Worm (Caenorhabditis elegans): ENCODE measurements around the gene R12H7.4.

DNA sequence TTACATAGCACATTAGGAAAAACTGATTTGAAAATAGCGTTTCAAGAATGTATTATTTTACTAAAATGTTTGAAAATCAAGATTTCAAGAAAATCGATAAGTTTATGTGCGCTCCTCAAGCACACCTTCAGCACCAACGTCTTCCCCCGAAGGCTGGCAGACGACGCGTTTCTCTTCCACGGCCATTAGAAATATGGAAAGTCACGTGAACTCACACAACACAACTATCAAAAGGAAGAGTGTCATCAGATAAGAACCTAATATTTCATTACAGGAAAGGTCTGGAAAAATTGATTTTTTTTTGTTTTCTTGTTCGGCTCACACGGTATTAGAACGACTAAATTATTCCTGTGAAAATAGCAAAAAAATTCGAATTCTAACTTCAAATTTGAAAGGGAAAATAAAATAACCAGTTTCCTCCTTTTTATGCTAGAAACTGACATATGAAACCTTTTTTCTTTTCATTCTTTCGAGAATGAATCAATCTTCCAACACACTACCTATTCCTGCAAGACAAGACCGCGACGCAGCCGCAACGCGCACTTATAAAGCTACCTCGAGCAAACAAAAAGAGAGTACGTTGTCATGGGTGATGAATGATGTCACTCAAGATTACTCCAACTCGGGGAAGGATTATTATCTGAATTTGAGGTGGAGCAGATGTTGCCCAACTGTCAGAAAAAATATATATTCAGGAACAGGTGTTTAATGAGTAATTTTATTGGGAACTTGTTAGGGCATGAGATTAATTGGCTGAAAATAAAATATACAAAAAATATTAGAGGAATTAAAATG is 8.4 kb downstream of the R12H7.4 start:
- TF ChIP-seq tab-1 (GFP tag; IDR thresholded peaks at IDR 0.05) (no peak), klf-2 (GFP tag; conservative IDR thresholded peaks at IDR 0.05) (no peak)
